Fruit fly (Drosophila melanogaster) whole organism, embryonic: ENCODE data around the gene CG31109.

Experiments used
- CG10979 ChIP-seq: fragments of 200-800 bp; sonication (Bioruptor generic); optimal IDR thresholded peaks from 2 replicates; lab custom pipeline; 2018; ENCODE audit warnings: missing biosample characterization, mild to moderate bottlenecking, missing genetic modification characterization, moderate library complexity
- CG11456 ChIP-seq: fragments of 200-800 bp; sonication (Bioruptor generic); IDR thresholded peaks from 3 replicates; pipeline ENCODE4 v1.3.6; 2022; ENCODE audit warnings: missing biosample characterization, missing genetic modification characterization
- CG13624 ChIP-seq: fragments of 200-800 bp; sonication (Bioruptor generic); optimal IDR thresholded peaks from 2 replicates; lab custom pipeline; 2016; ENCODE audit warnings: missing biosample characterization, missing genetic modification characterization
- CG14667 ChIP-seq: fragments of 200-800 bp; sonication (Bioruptor generic); IDR thresholded peaks from 2 replicates; pipeline ENCODE4 v1.3.6; 2022; ENCODE audit warnings: missing biosample characterization, missing genetic modification characterization
- CG16779 ChIP-seq: fragments of 200-800 bp; sonication (Bioruptor generic); IDR thresholded peaks from 2 replicates; pipeline ENCODE4 v1.3.6; 2022; ENCODE audit warnings: missing biosample characterization, missing genetic modification characterization
- CG16813 ChIP-seq: fragments of 200-800 bp; sonication (Bioruptor generic); IDR thresholded peaks from 3 replicates; pipeline ENCODE4 v1.3.6; 2022; ENCODE audit warnings: missing biosample characterization, missing genetic modification characterization; ENCODE audit not compliant: partially characterized antibody
- CG2116 ChIP-seq: fragments of 200-800 bp; sonication (Bioruptor generic); optimal IDR thresholded peaks from 3 replicates; lab custom pipeline; 2018; ENCODE audit warnings: missing biosample characterization, mild to moderate bottlenecking, missing genetic modification characterization
- CG30020 ChIP-seq: fragments of 200-800 bp; optimal IDR thresholded peaks from 2 replicates; lab custom pipeline; 2019; ENCODE audit warnings: missing biosample characterization, mild to moderate bottlenecking, missing genetic modification characterization, moderate library complexity
- CG32532 ChIP-seq: fragments of 200-800 bp; sonication (Bioruptor generic); IDR thresholded peaks from 2 replicates; pipeline ENCODE4 v1.3.6; 2022; ENCODE audit warnings: missing biosample characterization, missing genetic modification characterization
- CG3281 ChIP-seq: fragments of 200-800 bp; sonication (Bioruptor generic); optimal IDR thresholded peaks from 3 replicates; lab custom pipeline; 2017; ENCODE audit warnings: missing biosample characterization, mild to moderate bottlenecking, missing genetic modification characterization
- CG33213 ChIP-seq: fragments of 200-800 bp; sonication (Bioruptor generic); optimal IDR thresholded peaks from 3 replicates; lab custom pipeline; 2016; ENCODE audit warnings: missing biosample characterization, missing genetic modification characterization
- CG3847 ChIP-seq: fragments of 200-800 bp; sonication (Bioruptor generic); IDR thresholded peaks from 2 replicates; pipeline ENCODE4 v1.3.6; 2022; ENCODE audit warnings: missing biosample characterization, missing genetic modification characterization
- CG3995 ChIP-seq: fragments of 200-800 bp; sonication (Bioruptor generic); optimal IDR thresholded peaks from 3 replicates; lab custom pipeline; 2016; ENCODE audit warnings: missing biosample characterization, missing genetic modification characterization
- CG4730 ChIP-seq: fragments of 200-800 bp; sonication (Bioruptor generic); IDR thresholded peaks from 2 replicates; pipeline ENCODE4 v1.3.6; 2022; ENCODE audit warnings: missing biosample characterization, missing genetic modification characterization
- CG6654 ChIP-seq: fragments of 200-800 bp; sonication (Bioruptor generic); optimal IDR thresholded peaks from 2 replicates; lab custom pipeline; 2017; ENCODE audit warnings: missing biosample characterization, mild to moderate bottlenecking, missing genetic modification characterization
- CG8924 ChIP-seq: fragments of 200-800 bp; optimal IDR thresholded peaks from 3 replicates; lab custom pipeline; 2019; ENCODE audit warnings: missing biosample characterization, mild to moderate bottlenecking, missing genetic modification characterization, moderate library complexity
- CHES-1-like ChIP-seq: fragments of 200-800 bp; sonication (Bioruptor generic); optimal IDR thresholded peaks from 2 replicates; lab custom pipeline; 2016; ENCODE audit warnings: missing biosample characterization, missing genetic modification characterization
- Camta ChIP-seq: fragments of 200-800 bp; sonication (Bioruptor generic); optimal IDR thresholded peaks from 2 replicates; lab custom pipeline; 2016; ENCODE audit warnings: missing biosample characterization, missing genetic modification characterization
- Fer1 ChIP-seq: fragments of 200-800 bp; sonication (Bioruptor generic); optimal IDR thresholded peaks from 2 replicates; lab custom pipeline; 2017; ENCODE audit warnings: missing biosample characterization, mild to moderate bottlenecking, missing genetic modification characterization
- Hr51 ChIP-seq, 2 experiments: fragments of 200-800 bp; sonication (Bioruptor generic); optimal IDR thresholded peaks; 2 replicates in 1 of 2; 3 replicates in 1 of 2; lab custom pipeline; 2016 to 2018; ENCODE audit warnings: missing biosample characterization in 2 of 2, missing genetic modification characterization in 2 of 2, mild to moderate bottlenecking in 1 of 2, moderate library complexity in 1 of 2
- MBD-R2 ChIP-seq: fragments of 200-800 bp; sonication (Bioruptor generic); IDR thresholded peaks from 2 replicates; pipeline ENCODE4 v1.3.6; 2022; ENCODE audit warnings: missing biosample characterization, missing genetic modification characterization
- Ssrp ChIP-seq: fragments of 200-800 bp; sonication (Bioruptor generic); optimal IDR thresholded peaks from 2 replicates; lab custom pipeline; 2018; ENCODE audit warnings: missing biosample characterization, mild to moderate bottlenecking, missing genetic modification characterization, moderate library complexity
- Taf1 ChIP-seq: fragments of 200-800 bp; sonication (Bioruptor generic); IDR thresholded peaks from 2 replicates; pipeline ENCODE4 v1.3.6; 2022; ENCODE audit warnings: missing biosample characterization, missing genetic modification characterization
- Xrp1 ChIP-seq: fragments of 200-800 bp; sonication (Bioruptor generic); IDR thresholded peaks from 2 replicates; pipeline ENCODE4 v1.3.6; 2022; ENCODE audit warnings: missing biosample characterization, missing genetic modification characterization
- YL-1 ChIP-seq: fragments of 200-800 bp; sonication (Bioruptor generic); optimal IDR thresholded peaks from 3 replicates; lab custom pipeline; 2017; ENCODE audit warnings: missing biosample characterization, mild to moderate bottlenecking, missing genetic modification characterization
- al ChIP-seq: fragments of 200-800 bp; sonication (Bioruptor generic); IDR thresholded peaks from 2 replicates; pipeline ENCODE4 v1.3.6; 2022; ENCODE audit warnings: missing biosample characterization, missing genetic modification characterization
- ato ChIP-seq: fragments of 200-800 bp; sonication (Bioruptor generic); IDR thresholded peaks from 2 replicates; pipeline ENCODE4 v1.3.6; 2022; ENCODE audit warnings: missing biosample characterization, missing genetic modification characterization; ENCODE audit not compliant: partially characterized antibody
- cas ChIP-seq: fragments of 200-800 bp; sonication (Bioruptor generic); IDR thresholded peaks from 2 replicates; pipeline ENCODE4 v1.3.6; 2022; ENCODE audit warnings: missing biosample characterization, missing genetic modification characterization
- chif ChIP-seq, 2 experiments: fragments of 200-800 bp; sonication (Bioruptor generic); optimal IDR thresholded peaks; 3 replicates each; lab custom pipeline; 2016; ENCODE audit warnings: missing biosample characterization in 2 of 2, missing genetic modification characterization in 2 of 2
- ci ChIP-seq: fragments of 200-800 bp; sonication (Bioruptor generic); IDR thresholded peaks from 3 replicates; pipeline ENCODE4 v1.3.6; 2022; ENCODE audit warnings: missing biosample characterization, missing genetic modification characterization
- dm ChIP-seq: fragments of 200-800 bp; sonication (Bioruptor generic); optimal IDR thresholded peaks from 3 replicates; lab custom pipeline; 2016; ENCODE audit warnings: missing biosample characterization, missing genetic modification characterization
- dmrt11E ChIP-seq: fragments of 200-800 bp; sonication (Bioruptor generic); optimal IDR thresholded peaks from 3 replicates; lab custom pipeline; 2018; ENCODE audit warnings: missing biosample characterization, mild to moderate bottlenecking, missing genetic modification characterization, moderate library complexity
- dpn ChIP-seq, 2 experiments: fragments of 200-800 bp; sonication (Bioruptor generic); optimal IDR thresholded peaks; 3 replicates each; lab custom pipeline; 2016; ENCODE audit warnings: missing biosample characterization in 2 of 2, missing genetic modification characterization in 2 of 2
- gro ChIP-seq: fragments of 200-800 bp; sonication (Bioruptor generic); optimal IDR thresholded peaks from 2 replicates; lab custom pipeline; 2016; ENCODE audit warnings: missing biosample characterization, missing genetic modification characterization
- hkb ChIP-seq, 2 experiments: fragments of 200-800 bp in 1 of 2; fragments of >200 bp in 1 of 2; sonication (Bioruptor generic) in 1 of 2; IDR thresholded peaks in 1 of 2; optimal IDR thresholded peaks in 1 of 2; 2 replicates each; pipeline versions ENCODE4 v1.3.6 to Lab custom; 2017 to 2022; ENCODE audit warnings: missing biosample characterization in 1 of 2, missing genetic modification characterization in 1 of 2
- inv ChIP-seq: fragments of 200-800 bp; sonication (Bioruptor generic); IDR thresholded peaks from 2 replicates; pipeline ENCODE4 v1.3.6; 2022; ENCODE audit warnings: missing biosample characterization, missing genetic modification characterization; ENCODE audit not compliant: partially characterized antibody
- jumu ChIP-seq: fragments of 200-800 bp; sonication (Bioruptor generic); optimal IDR thresholded peaks from 3 replicates; lab custom pipeline; 2016; ENCODE audit warnings: missing biosample characterization, missing genetic modification characterization
- nmo ChIP-seq: fragments of 200-800 bp; sonication (Bioruptor generic); optimal IDR thresholded peaks from 2 replicates; lab custom pipeline; 2018; ENCODE audit warnings: missing biosample characterization, mild to moderate bottlenecking, missing genetic modification characterization, moderate library complexity
- pfk ChIP-seq: fragments of 200-800 bp; sonication (Bioruptor generic); optimal IDR thresholded peaks from 2 replicates; lab custom pipeline; 2018; ENCODE audit warnings: missing biosample characterization, mild to moderate bottlenecking, missing genetic modification characterization, moderate library complexity
- pho ChIP-seq: fragments of 200-800 bp; sonication (Bioruptor generic); optimal IDR thresholded peaks from 2 replicates; lab custom pipeline; 2016; ENCODE audit warnings: missing biosample characterization, missing genetic modification characterization
- pita ChIP-seq: fragments of 200-800 bp; sonication (Bioruptor generic); optimal IDR thresholded peaks from 2 replicates; lab custom pipeline; 2017; ENCODE audit warnings: missing biosample characterization, mild to moderate bottlenecking, missing genetic modification characterization
- pros ChIP-seq: fragments of 200-800 bp; sonication (Bioruptor generic); optimal IDR thresholded peaks from 3 replicates; lab custom pipeline; 2019; ENCODE audit warnings: missing biosample characterization, mild to moderate bottlenecking, missing genetic modification characterization, moderate library complexity
- sna ChIP-seq: fragments of 200-800 bp; sonication (Bioruptor generic); IDR thresholded peaks from 2 replicates; pipeline ENCODE4 v1.3.6; 2022; ENCODE audit warnings: missing biosample characterization, missing genetic modification characterization; ENCODE audit not compliant: partially characterized antibody
- sob ChIP-seq: fragments of 200-800 bp; sonication (Bioruptor generic); IDR thresholded peaks from 2 replicates; pipeline ENCODE4 v1.3.6; 2022; ENCODE audit warnings: missing biosample characterization, missing genetic modification characterization
- tx ChIP-seq: fragments of 200-800 bp; sonication (Bioruptor generic); optimal IDR thresholded peaks from 2 replicates; lab custom pipeline; 2016; ENCODE audit warnings: missing biosample characterization, missing genetic modification characterization
- unc-4 ChIP-seq: fragments of 200-800 bp; sonication (Bioruptor generic); IDR thresholded peaks from 2 replicates; pipeline ENCODE4 v1.3.6; 2022; ENCODE audit warnings: missing biosample characterization, missing genetic modification characterization; ENCODE audit not compliant: partially characterized antibody
- vfl ChIP-seq: fragments of 200-800 bp; sonication (Bioruptor generic); optimal IDR thresholded peaks from 2 replicates; lab custom pipeline; 2016; ENCODE audit warnings: missing biosample characterization, missing genetic modification characterization
- vnd ChIP-seq: fragments of 200-800 bp; sonication (Bioruptor generic); IDR thresholded peaks from 3 replicates; pipeline ENCODE4 v1.3.6; 2022; ENCODE audit warnings: missing biosample characterization, missing genetic modification characterization; ENCODE audit not compliant: partially characterized antibody
- zen ChIP-seq: fragments of 200-800 bp; sonication (Bioruptor generic); optimal IDR thresholded peaks from 3 replicates; lab custom pipeline; 2018; ENCODE audit warnings: missing biosample characterization, mild to moderate bottlenecking, missing genetic modification characterization, moderate library complexity
- zfh2 ChIP-seq: fragments of 200-800 bp; sonication (Bioruptor generic); optimal IDR thresholded peaks from 2 replicates; lab custom pipeline; 2016; ENCODE audit warnings: missing biosample characterization, missing genetic modification characterization

The CG31109 gene

dm6 chr3R:25039028-25039476 is 15.4 kb downstream of the CG31109 start, which contains the start of the genes Ythdf and bai (continued):
- TF ChIP-seq pros (GFP tag; lab: Kevin White, UChicago) (no peak), pfk (GFP tag; lab: Kevin White, UChicago) (no peak), CG13624 (GFP tag; lab: Kevin White, UChicago) (peak; percentile 65), gro (GFP tag; lab: Kevin White, UChicago) (peak; percentile 35), CG11456 (0 out of 3 replicates have a peak, but pooled peaks have one; percentile 47), dm (GFP tag; lab: Kevin White, UChicago) (peak; percentile 28), CG6654 (GFP tag; lab: Kevin White, UChicago) (no peak), Taf1 (GFP tag; lab: Robert Waterston, UW) (no peak), dmrt11E (tag; lab: Kevin White, UChicago) (peak; percentile 34), pho (GFP tag; lab: Kevin White, UChicago) (peak; percentile 38), CG16779 (GFP tag; lab: Robert Waterston, UW) (no peak), Hr51 (GFP tag; optimal IDR thresholded peaks at IDR 0.05; lab: Kevin White, UChicago) (peak in 1 of 2 experiments; percentile 52), CG3847 (peak; percentile 50; the same call in 1 of the 2 replicates), hkb (optimal IDR thresholded peaks at IDR 0.05; lab: Kevin White, UChicago) (peak; percentile 83), hkb (GFP tag; IDR thresholded peaks at IDR 0.05; lab: Robert Waterston, UW) (no peak), Fer1 (GFP tag; lab: Kevin White, UChicago) (peak; percentile 14), ci (GFP tag; lab: Robert Waterston, UW) (no peak), unc-4 (GFP tag; lab: Robert Waterston, UW) (peak; percentile 92), CG33213 (GFP tag; lab: Kevin White, UChicago) (peak; percentile 23), Camta (peak; percentile 30), YL-1 (GFP tag; lab: Kevin White, UChicago) (peak; percentile 88), CG3281 (GFP tag; lab: Kevin White, UChicago) (peak; percentile 56), MBD-R2 (GFP tag; lab: Robert Waterston, UW) (peak; percentile 59), pita (GFP tag; lab: Kevin White, UChicago) (no peak), zfh2 (GFP tag; lab: Kevin White, UChicago) (peak; percentile 69), jumu (peak; percentile 30), CG14667 (GFP tag; lab: Robert Waterston, UW) (no peak), al (GFP tag; lab: Robert Waterston, UW) (no peak), Xrp1 (no peak), sob (peak; percentile 56), CHES-1-like (GFP tag; lab: Kevin White, UChicago) (peak; percentile 61), CG10979 (peak; percentile 1), CG2116 (GFP tag; lab: Kevin White, UChicago) (peak; percentile 85), CG16813 (GFP tag; lab: Robert Waterston, UW) (peak; percentile 84), sna (GFP tag; lab: Robert Waterston, UW) (peak; percentile 90), ato (peak; percentile 47; the same call in 1 of the 2 replicates), vnd (peak; percentile 83), inv (GFP tag; lab: Robert Waterston, UW) (peak; percentile 87), zen (peak; percentile 48), tx (GFP tag; lab: Kevin White, UChicago) (peak; percentile 6), CG32532 (GFP tag; lab: Robert Waterston, UW) (peak; percentile 48; the same call in 1 of the 2 replicates), CG30020 (peak; percentile 60), CG3995 (GFP tag; lab: Kevin White, UChicago) (peak; percentile 41), Ssrp (tag; lab: Kevin White, UChicago) (no peak), chif (GFP tag; optimal IDR thresholded peaks at IDR 0.05; lab: Kevin White, UChicago) (peak in 1 of 2 experiments; percentile 18), vfl (GFP tag; lab: Kevin White, UChicago) (peak; percentile 15), CG4730 (GFP tag; lab: Robert Waterston, UW) (no peak), dpn (GFP tag; optimal IDR thresholded peaks at IDR 0.05; lab: Kevin White, UChicago) (peak; percentile 47 to 54), CG8924 (tag; lab: Kevin White, UChicago) (no peak), cas (GFP tag; lab: Robert Waterston, UW) (no peak), nmo (GFP tag; lab: Kevin White, UChicago) (peak; percentile 81)
